Fruit fly (Drosophila melanogaster): ENCODE measurements around the gene CG42813.
A peak's percentile ranks its signal among the peaks of the same experiment; 100 is the strongest.

The CG42813 gene

dm6 chr3R:27208724-27209343, 19.5 kb downstream of the CG42813 start (continued):
- TF ChIP-seq lov (optimal IDR thresholded peaks at IDR 0.05) (no peak), lov (GFP tag; IDR thresholded peaks at IDR 0.05) (0 out of 3 replicates have a peak, but pooled peaks have one; percentile 58), dan (GFP tag; IDR thresholded peaks at IDR 0.05) (no peak), CG18764 (GFP tag; optimal IDR thresholded peaks at IDR 0.05) (no peak), bcd (GFP tag; optimal IDR thresholded peaks at IDR 0.05) (peak; percentile 51), pnt (GFP tag; optimal IDR thresholded peaks at IDR 0.05) (peak; percentile 53), CG14050 (GFP tag; IDR thresholded peaks at IDR 0.05) (no peak), kah (GFP tag; optimal IDR thresholded peaks at IDR 0.05) (peak; percentile 17), Mes4 (GFP tag; optimal IDR thresholded peaks at IDR 0.05) (peak; percentile 37), CG8388 (GFP tag; optimal IDR thresholded peaks at IDR 0.05) (no peak), CG6765 (GFP tag; optimal IDR thresholded peaks at IDR 0.05) (peak; percentile 25), CG7987 (GFP tag; optimal IDR thresholded peaks at IDR 0.05) (peak; percentile 38), ERR (GFP tag; optimal IDR thresholded peaks at IDR 0.05) (no peak), CG31441 (GFP tag; IDR thresholded peaks at IDR 0.05) (peak; percentile 22; the same call in 1 of the 2 replicates), CG17568 (GFP tag; optimal IDR thresholded peaks at IDR 0.05) (peak; percentile 43), az2 (GFP tag; optimal IDR thresholded peaks at IDR 0.05) (no peak), nerfin-2 (GFP tag; IDR thresholded peaks at IDR 0.05; ENCODE audit: partially characterized antibody) (no peak), CG8089 (GFP tag; optimal IDR thresholded peaks at IDR 0.05) (peak; percentile 50), Hand (GFP tag; optimal IDR thresholded peaks at IDR 0.05) (no peak), CG31224 (GFP tag; IDR thresholded peaks at IDR 0.05) (no peak), Stat92E (GFP tag; optimal IDR thresholded peaks at IDR 0.05) (no peak), CG5953 (GFP tag; IDR thresholded peaks at IDR 0.05) (peak; percentile 59; the same call in 1 of the 2 replicates), eve (GFP tag; optimal IDR thresholded peaks at IDR 0.05) (no peak), Tbp (GFP tag; optimal IDR thresholded peaks at IDR 0.05) (no peak), B-H1 (GFP tag; IDR thresholded peaks at IDR 0.05) (peak; percentile 33; the same call in 1 of the 3 replicates), Oaz (GFP tag; IDR thresholded peaks at IDR 0.05) (no peak), tap (tag; optimal IDR thresholded peaks at IDR 0.05) (peak; percentile 30), CG1832 (GFP tag; optimal IDR thresholded peaks at IDR 0.05) (no peak), Dbx (GFP tag; IDR thresholded peaks at IDR 0.05) (0 out of 3 replicates have a peak, but pooled peaks have one; percentile 42), Nf-YA (GFP tag; IDR thresholded peaks at IDR 0.05) (peak; percentile 64), ATbp (GFP tag; optimal IDR thresholded peaks at IDR 0.05) (peak; percentile 79), ind (GFP tag; optimal IDR thresholded peaks at IDR 0.05) (no peak), Bdp1 (GFP tag; optimal IDR thresholded peaks at IDR 0.05) (no peak), wor (GFP tag; IDR thresholded peaks at IDR 0.05) (no peak), CG4360 (GFP tag; IDR thresholded peaks at IDR 0.05) (no peak), CG15696 (tag; optimal IDR thresholded peaks at IDR 0.05) (peak; percentile 73), tll (GFP tag; optimal IDR thresholded peaks at IDR 0.05) (peak in 1 of 2 experiments; percentile 90), CG2678 (tag; optimal IDR thresholded peaks at IDR 0.05) (peak; percentile 68), org-1 (GFP tag; optimal IDR thresholded peaks at IDR 0.05) (peak; percentile 56), CG10267 (tag; optimal IDR thresholded peaks at IDR 0.05) (no peak), zen (tag; optimal IDR thresholded peaks at IDR 0.05) (peak; percentile 43), zen2 (GFP tag; IDR thresholded peaks at IDR 0.05; ENCODE audit: partially characterized antibody) (no peak), Ptx1 (GFP tag; IDR thresholded peaks at IDR 0.05) (0 out of 2 replicates have a peak, but pooled peaks have one; percentile 15), HLH54F (GFP tag; optimal IDR thresholded peaks at IDR 0.05) (no peak), Nf-YC (tag; optimal IDR thresholded peaks at IDR 0.05) (no peak), cas (GFP tag; IDR thresholded peaks at IDR 0.05) (no peak), CG3407 (GFP tag; optimal IDR thresholded peaks at IDR 0.05) (peak; percentile 72), CG6272 (GFP tag; IDR thresholded peaks at IDR 0.05) (no peak), Hr78 (GFP tag; optimal IDR thresholded peaks at IDR 0.05) (no peak), Myb (GFP tag; optimal IDR thresholded peaks at IDR 0.05) (no peak)
